Worm (Caenorhabditis elegans) whole organism, L2 larva: ENCODE results near the gene F23D12.2.
A peak's percentile ranks its signal among the peaks of the same experiment; 100 is the strongest.

Experiments
- C34F6.9 ChIP-seq: fragments of 150-350 bp; optimal IDR thresholded peaks from 2 replicates; lab custom pipeline; 2014; ENCODE audit warnings: missing biosample characterization, missing genetic modification characterization
- R02D3.7 ChIP-seq: fragments of 150-350 bp; optimal IDR thresholded peaks from 2 replicates; lab custom pipeline; 2014; ENCODE audit warnings: missing biosample characterization, missing genetic modification characterization
- Y55F3AM.14 ChIP-seq: fragments of 200-800 bp; sonication (Bioruptor generic); optimal IDR thresholded peaks from 2 replicates; lab custom pipeline; 2018; ENCODE audit warnings: mild to moderate bottlenecking, missing genetic modification characterization, missing compliant biosample characterization
- ZK546.5 ChIP-seq: sonication (generic microtip); optimal IDR thresholded peaks from 2 replicates; lab custom pipeline; 2017; ENCODE audit warnings: missing biosample characterization, missing genetic modification characterization
- alr-1 ChIP-seq: fragments of 150-350 bp; optimal IDR thresholded peaks from 2 replicates; lab custom pipeline; 2014; ENCODE audit warnings: missing biosample characterization, missing genetic modification characterization
- aly-2 ChIP-seq: fragments of 150-350 bp; optimal IDR thresholded peaks from 2 replicates; lab custom pipeline; 2014; ENCODE audit warnings: missing biosample characterization, missing genetic modification characterization
- ceh-16 ChIP-seq: fragments of 150-350 bp; optimal IDR thresholded peaks from 2 replicates; lab custom pipeline; 2014; ENCODE audit warnings: missing biosample characterization, missing genetic modification characterization
- ceh-82 ChIP-seq: fragments of 150-350 bp; optimal IDR thresholded peaks from 2 replicates; lab custom pipeline; 2014; ENCODE audit warnings: missing biosample characterization, missing genetic modification characterization
- crh-2 ChIP-seq: sonication (generic microtip); optimal IDR thresholded peaks from 2 replicates; lab custom pipeline; 2017; ENCODE audit warnings: missing biosample characterization, missing genetic modification characterization
- egl-27 ChIP-seq: sonication (generic microtip); optimal IDR thresholded peaks from 3 replicates; lab custom pipeline; 2017; ENCODE audit warnings: missing biosample characterization, missing genetic modification reagents, missing genetic modification characterization
- elt-1 ChIP-seq: fragments of 150-350 bp; optimal IDR thresholded peaks from 2 replicates; lab custom pipeline; 2014; ENCODE audit warnings: missing biosample characterization, missing genetic modification characterization
- elt-3 ChIP-seq: sonication (generic microtip); optimal IDR thresholded peaks from 2 replicates; lab custom pipeline; 2017; ENCODE audit warnings: missing biosample characterization, missing genetic modification characterization
- fos-1 ChIP-seq: fragments of 150-350 bp; optimal IDR thresholded peaks from 2 replicates; lab custom pipeline; 2014; ENCODE audit warnings: missing biosample characterization, missing genetic modification characterization
- lin-11 ChIP-seq: fragments of 150-350 bp; sonication (generic microtip); optimal IDR thresholded peaks from 2 replicates; lab custom pipeline; 2014; ENCODE audit warnings: missing biosample characterization, missing genetic modification characterization, inconsistent platforms, mixed read lengths
- mab-5 ChIP-seq: fragments of 150-350 bp; optimal IDR thresholded peaks from 2 replicates; lab custom pipeline; 2014; ENCODE audit warnings: missing biosample characterization, missing genetic modification characterization
- mbf-1 ChIP-seq: sonication (generic microtip); optimal IDR thresholded peaks from 2 replicates; lab custom pipeline; 2017; ENCODE audit warnings: missing biosample characterization, missing genetic modification characterization
- mdl-1 ChIP-seq, 2 experiments: fragments of 150-350 bp in 1 of 2; sonication (generic microtip) in 1 of 2; optimal IDR thresholded peaks; 2 replicates each; lab custom pipeline; 2017; ENCODE audit warnings: missing biosample characterization in 2 of 2, missing genetic modification characterization in 2 of 2
- nhr-10 ChIP-seq: sonication (generic microtip); optimal IDR thresholded peaks from 2 replicates; lab custom pipeline; 2017; ENCODE audit warnings: missing biosample characterization, missing genetic modification characterization
- nhr-11 ChIP-seq: fragments of 150-350 bp; optimal IDR thresholded peaks from 2 replicates; lab custom pipeline; 2014; ENCODE audit warnings: missing biosample characterization, missing genetic modification characterization
- nhr-12 ChIP-seq: fragments of 150-350 bp; optimal IDR thresholded peaks from 2 replicates; lab custom pipeline; 2014; ENCODE audit warnings: missing biosample characterization, missing genetic modification characterization
- nhr-129 ChIP-seq: fragments of 150-350 bp; optimal IDR thresholded peaks from 2 replicates; lab custom pipeline; 2014; ENCODE audit warnings: missing biosample characterization, missing genetic modification characterization
- nhr-21 ChIP-seq: fragments of 150-350 bp; optimal IDR thresholded peaks from 2 replicates; lab custom pipeline; 2014; ENCODE audit warnings: missing biosample characterization, missing genetic modification characterization
- nhr-23 ChIP-seq: fragments of 150-350 bp; optimal IDR thresholded peaks from 2 replicates; lab custom pipeline; 2014; ENCODE audit warnings: missing biosample characterization, missing genetic modification reagents, missing genetic modification characterization
- nhr-237 ChIP-seq: fragments of 150-350 bp; optimal IDR thresholded peaks from 2 replicates; lab custom pipeline; 2014; ENCODE audit warnings: missing biosample characterization, missing genetic modification characterization
- nhr-25 ChIP-seq: fragments of 150-350 bp; sonication (generic microtip); optimal IDR thresholded peaks from 3 replicates; lab custom pipeline; 2014; ENCODE audit warnings: missing biosample characterization, missing genetic modification characterization
- nhr-6 ChIP-seq: fragments of 150-350 bp; optimal IDR thresholded peaks from 2 replicates; lab custom pipeline; 2014; ENCODE audit warnings: missing biosample characterization, missing genetic modification characterization
- nhr-77 ChIP-seq: fragments of 150-350 bp; optimal IDR thresholded peaks from 2 replicates; lab custom pipeline; 2014; ENCODE audit warnings: missing biosample characterization, missing genetic modification characterization
- peb-1 ChIP-seq: fragments of 150-350 bp; optimal IDR thresholded peaks from 2 replicates; lab custom pipeline; 2014; ENCODE audit warnings: missing biosample characterization, missing genetic modification characterization
- skn-1 ChIP-seq: sonication (generic microtip); optimal IDR thresholded peaks from 2 replicates; lab custom pipeline; 2017; ENCODE audit warnings: missing biosample characterization, missing genetic modification characterization
- sma-3 ChIP-seq: sonication (generic microtip); optimal IDR thresholded peaks from 2 replicates; lab custom pipeline; 2016; ENCODE audit warnings: missing genetic modification reagents, missing genetic modification characterization, missing compliant biosample characterization
- unc-39 ChIP-seq: fragments of 150-350 bp; optimal IDR thresholded peaks from 2 replicates; lab custom pipeline; 2014; ENCODE audit warnings: missing biosample characterization, missing genetic modification characterization
- unc-55 ChIP-seq: fragments of 150-350 bp; sonication (generic microtip); optimal IDR thresholded peaks from 3 replicates; lab custom pipeline; 2014; ENCODE audit warnings: missing biosample characterization, missing genetic modification reagents, missing genetic modification characterization
- unc-62 ChIP-seq: fragments of 150-350 bp; optimal IDR thresholded peaks from 2 replicates; lab custom pipeline; 2014; ENCODE audit warnings: missing biosample characterization, missing genetic modification reagents, missing genetic modification characterization
- zag-1 ChIP-seq: fragments of 150-350 bp; optimal IDR thresholded peaks from 2 replicates; lab custom pipeline; 2014; ENCODE audit warnings: missing biosample characterization, missing genetic modification characterization
- ztf-1 ChIP-seq: fragments of 200-800 bp; sonication (Bioruptor generic); conservative IDR thresholded peaks from 2 replicates; pipeline ENCODE4 v1.3.6; 2022; ENCODE audit warnings: missing genetic modification characterization, missing compliant biosample characterization
- ztf-11 ChIP-seq: sonication (generic microtip); optimal IDR thresholded peaks from 2 replicates; lab custom pipeline; 2017; ENCODE audit warnings: missing biosample characterization, missing genetic modification characterization

The F23D12.2 gene

DNA sequence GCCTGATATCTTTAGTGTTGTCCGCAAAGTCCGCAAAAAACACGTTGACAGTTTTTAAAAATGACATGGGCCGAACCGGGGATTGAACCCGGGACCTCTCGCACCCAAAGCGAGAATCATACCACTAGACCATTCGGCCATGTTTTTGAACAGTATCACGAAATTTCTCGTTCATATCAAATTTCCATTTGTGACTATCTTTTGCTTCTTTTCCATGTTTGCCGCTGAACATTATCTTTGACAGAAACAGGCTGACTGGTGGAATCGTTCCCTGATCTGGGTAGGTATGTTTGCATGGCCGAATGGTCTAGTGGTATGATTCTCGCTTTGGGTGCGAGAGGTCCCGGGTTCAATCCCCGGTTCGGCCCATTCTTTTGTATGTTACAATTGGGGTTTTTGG lies 16.4 kb upstream of the F23D12.2 start:
- TF ChIP-seq egl-27 (tag; lab: Kevin White, UChicago) = peak; percentile 2
- TF ChIP-seq fos-1 = peak; percentile 25
- peak; percentile 42 for TF ChIP-seq sma-3

DNA sequence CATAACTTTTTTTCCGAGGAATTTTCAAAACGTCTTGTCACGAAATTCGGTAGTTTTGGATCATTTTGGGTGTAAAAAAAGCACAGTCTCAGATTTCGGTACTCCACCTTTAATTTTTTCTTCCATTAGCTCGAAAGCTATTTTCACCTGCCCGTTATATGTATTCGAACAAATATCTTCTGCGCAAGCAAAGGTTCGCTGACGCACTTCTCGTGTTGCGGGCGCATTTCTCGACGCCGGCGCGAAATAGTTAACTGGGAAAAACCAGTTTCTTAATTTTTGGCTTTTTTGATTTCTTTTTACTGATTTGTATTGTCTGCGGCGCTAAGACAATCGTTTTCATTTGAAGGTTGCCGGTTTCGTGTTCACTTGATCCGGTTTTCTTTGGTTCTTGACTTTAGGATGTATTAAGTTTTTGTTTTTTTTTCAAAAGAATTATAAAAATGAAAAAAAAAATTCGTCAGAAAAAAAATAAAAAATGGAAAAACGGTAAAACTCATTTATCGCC lies 14.3 kb upstream of the F23D12.2 start:
- TF ChIP-seq ceh-16 (tag; lab: Kevin White, UChicago) (no peak), egl-27 (tag; lab: Kevin White, UChicago) (no peak), peb-1 (no peak), nhr-6 (no peak), C34F6.9 (tag; lab: Kevin White, UChicago) (no peak), nhr-12 (tag; lab: Kevin White, UChicago) (no peak), skn-1 (tag; lab: Kevin White, UChicago) (no peak), ZK546.5 (tag; lab: Kevin White, UChicago) (no peak), mbf-1 (tag; lab: Kevin White, UChicago) (no peak)

DNA sequence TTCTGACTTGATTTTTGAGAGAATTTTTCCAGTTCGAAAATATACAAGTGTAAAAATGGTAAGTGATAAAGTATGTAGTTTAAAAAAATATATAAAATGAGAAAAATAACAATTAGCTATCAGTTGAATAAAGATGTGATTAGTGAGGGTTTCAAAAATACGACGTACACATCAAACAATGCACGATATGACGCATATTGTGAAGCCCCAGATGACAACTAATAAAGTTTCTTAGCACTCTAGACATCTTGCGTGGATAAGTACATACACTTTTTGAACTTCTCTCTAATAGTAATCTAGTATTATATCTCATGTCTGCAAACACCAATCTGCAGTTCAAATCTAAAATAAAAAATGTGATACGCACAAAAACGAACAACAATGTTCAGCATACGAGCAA lies 9.1 kb upstream of the F23D12.2 start:
- TF ChIP-seq aly-2 (tag; lab: Kevin White, UChicago) = no peak
- no peak for TF ChIP-seq nhr-237 (tag; lab: Kevin White, UChicago)
- TF ChIP-seq elt-1 (tag; lab: Kevin White, UChicago) = no peak
- no peak for TF ChIP-seq ztf-11 (tag; lab: Kevin White, UChicago)
- TF ChIP-seq C34F6.9 (tag; lab: Kevin White, UChicago) = no peak
- TF ChIP-seq unc-62 (GFP tag; lab: Kevin White, UChicago) = no peak
- TF ChIP-seq nhr-10 (tag; lab: Kevin White, UChicago) = no peak
- no peak for TF ChIP-seq ceh-82 (tag; lab: Kevin White, UChicago)
- no peak for TF ChIP-seq nhr-129 (tag; lab: Kevin White, UChicago)
- no peak for TF ChIP-seq lin-11 (tag; lab: Kevin White, UChicago)

- TF ChIP-seq elt-1 (tag; lab: Kevin White, UChicago) (no peak), mab-5 (tag; lab: Kevin White, UChicago) (no peak), nhr-23 (no peak), nhr-237 (tag; lab: Kevin White, UChicago) (no peak), ztf-1 (no peak), crh-2 (tag; lab: Kevin White, UChicago) (no peak), unc-39 (tag; lab: Kevin White, UChicago) (no peak), R02D3.7 (no peak), nhr-25 (no peak), elt-3 (tag; lab: Kevin White, UChicago) (no peak), lin-11 (tag; lab: Kevin White, UChicago) (no peak), ceh-16 (tag; lab: Kevin White, UChicago) (no peak), ztf-11 (tag; lab: Kevin White, UChicago) (no peak), skn-1 (tag; lab: Kevin White, UChicago) (no peak), alr-1 (tag; lab: Kevin White, UChicago) (no peak), unc-55 (GFP tag; lab: Kevin White, UChicago) (no peak), nhr-11 (tag; lab: Kevin White, UChicago) (no peak)
Observed at ce11 chrX:14428052-14428451, 6.7 kb upstream of the F23D12.2 start, which contains the start of gene F23D12.1. Gene F23D12.1 (minus strand): TSS chrX:14428152.

ce11 chrX:14424673-14425072 lies 3.3 kb upstream of the F23D12.2 start, which contains the start of gene F23D12.11:
Gene F23D12.11 (minus strand): TSS chrX:14424751.
- TF ChIP-seq nhr-23 (no peak), C34F6.9 (tag; lab: Kevin White, UChicago) (no peak), Y55F3AM.14 (GFP tag; lab: Kevin White, UChicago) (no peak), alr-1 (tag; lab: Kevin White, UChicago) (no peak), unc-62 (GFP tag; lab: Kevin White, UChicago) (no peak)

DNA sequence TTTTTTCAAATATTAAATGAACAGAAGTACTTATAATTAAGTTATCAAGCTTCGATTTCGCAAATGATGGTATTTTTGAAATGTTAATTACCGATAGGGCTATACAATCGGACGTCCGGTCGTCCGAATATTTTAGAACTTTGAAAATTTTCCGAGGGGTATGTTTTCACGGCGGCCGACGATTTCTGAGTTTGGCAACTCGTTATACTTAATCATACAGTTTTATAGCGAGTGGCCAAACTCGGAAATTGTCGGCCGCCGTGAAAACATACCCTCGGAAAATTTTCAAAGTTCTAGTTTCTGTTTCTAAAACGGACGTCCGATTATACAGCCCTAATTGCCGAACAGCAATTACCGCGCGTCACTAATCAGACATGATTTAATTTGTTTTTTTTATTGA lies 2.8 kb upstream of the F23D12.2 start:
- no peak for TF ChIP-seq fos-1
- no peak for TF ChIP-seq nhr-12 (tag; lab: Kevin White, UChicago)
- no peak for TF ChIP-seq skn-1 (tag; lab: Kevin White, UChicago)
- TF ChIP-seq aly-2 (tag; lab: Kevin White, UChicago) = no peak
- TF ChIP-seq zag-1 = no peak
- TF ChIP-seq elt-1 (tag; lab: Kevin White, UChicago) = no peak
- no peak for TF ChIP-seq mdl-1 (tag; optimal IDR thresholded peaks at IDR 0.05; lab: Kevin White, UChicago)
- TF ChIP-seq ceh-82 (tag; lab: Kevin White, UChicago) = no peak
- TF ChIP-seq nhr-21 (tag; lab: Kevin White, UChicago) = no peak
- no peak for TF ChIP-seq unc-39 (tag; lab: Kevin White, UChicago)
- TF ChIP-seq nhr-77 (tag; lab: Kevin White, UChicago) = no peak
- TF ChIP-seq, all 48 proteins: peak for 0
